Fruit fly (Drosophila melanogaster) whole organism, embryonic: ENCODE results near the gene CG5850.
A peak's percentile ranks its signal among the peaks of the same experiment; 100 is the strongest.

ENCODE experiments used
- Ada2b ChIP-seq: fragments of 200-800 bp; sonication (Bioruptor generic); IDR thresholded peaks from 2 replicates; pipeline ENCODE4 v1.3.6; 2022; ENCODE audit warnings: missing biosample characterization, missing genetic modification characterization
- BEAF-32 ChIP-seq: fragments of 200-800 bp; sonication (Bioruptor generic); optimal IDR thresholded peaks from 3 replicates; lab custom pipeline; 2017; ENCODE audit warnings: missing biosample characterization, missing genetic modification characterization, mild to moderate bottlenecking, moderate library complexity, missing genetic modification reagents
- CG10147 ChIP-seq: fragments of 200-800 bp; sonication (Bioruptor generic); optimal IDR thresholded peaks from 2 replicates; lab custom pipeline; 2019; ENCODE audit warnings: missing biosample characterization, mild to moderate bottlenecking, missing genetic modification characterization, moderate library complexity
- CG10462 ChIP-seq: fragments of 200-800 bp; sonication (Bioruptor generic); optimal IDR thresholded peaks from 2 replicates; lab custom pipeline; 2016; ENCODE audit warnings: missing biosample characterization, missing genetic modification characterization
- CG10543 ChIP-seq: fragments of 200-800 bp; sonication (Bioruptor generic); optimal IDR thresholded peaks from 3 replicates; lab custom pipeline; 2017; ENCODE audit warnings: missing biosample characterization, mild to moderate bottlenecking, missing genetic modification characterization, moderate library complexity
- CG12236 ChIP-seq: fragments of 200-800 bp; sonication (Bioruptor generic); optimal IDR thresholded peaks from 2 replicates; lab custom pipeline; 2016; ENCODE audit warnings: missing biosample characterization, missing genetic modification characterization
- CG12299 ChIP-seq: fragments of 200-800 bp; sonication (Bioruptor generic); optimal IDR thresholded peaks from 2 replicates; lab custom pipeline; 2018; ENCODE audit warnings: missing biosample characterization, mild to moderate bottlenecking, missing genetic modification characterization
- CG13296 ChIP-seq: fragments of 200-800 bp; sonication (Bioruptor generic); optimal IDR thresholded peaks from 3 replicates; lab custom pipeline; 2018; ENCODE audit warnings: missing biosample characterization, mild to moderate bottlenecking, missing genetic modification characterization
- CG1647 ChIP-seq: fragments of 200-800 bp; sonication (Bioruptor generic); optimal IDR thresholded peaks from 3 replicates; lab custom pipeline; 2016; ENCODE audit warnings: missing biosample characterization, missing genetic modification characterization
- CG17568 ChIP-seq: fragments of 200-800 bp; sonication (Bioruptor generic); optimal IDR thresholded peaks from 2 replicates; lab custom pipeline; 2018; ENCODE audit warnings: missing biosample characterization, mild to moderate bottlenecking, missing genetic modification characterization, moderate library complexity
- CG1792 ChIP-seq: fragments of 200-800 bp; sonication (Bioruptor generic); optimal IDR thresholded peaks from 2 replicates; lab custom pipeline; 2016; ENCODE audit warnings: missing biosample characterization, missing genetic modification characterization
- CG1832 ChIP-seq: fragments of 200-800 bp; sonication (Bioruptor generic); optimal IDR thresholded peaks from 2 replicates; lab custom pipeline; 2017; ENCODE audit warnings: missing biosample characterization, mild to moderate bottlenecking, missing genetic modification characterization, inconsistent platforms
- CG2199 ChIP-seq: fragments of 200-800 bp; sonication (Bioruptor generic); IDR thresholded peaks from 3 replicates; pipeline ENCODE4 v1.3.6; 2022; ENCODE audit warnings: missing biosample characterization, missing genetic modification characterization
- CG31441 ChIP-seq: fragments of 200-800 bp; sonication (Bioruptor generic); IDR thresholded peaks from 2 replicates; pipeline ENCODE4 v1.3.6; 2022; ENCODE audit warnings: missing biosample characterization, missing genetic modification characterization
- CG34224 ChIP-seq: fragments of 200-800 bp; sonication (Bioruptor generic); IDR thresholded peaks from 3 replicates; pipeline ENCODE4 v1.3.6; 2022; ENCODE audit warnings: missing biosample characterization, missing genetic modification characterization; ENCODE audit not compliant: partially characterized antibody
- CG3838 ChIP-seq: fragments of 200-800 bp; sonication (Bioruptor generic); optimal IDR thresholded peaks from 3 replicates; lab custom pipeline; 2016; ENCODE audit warnings: missing biosample characterization, missing genetic modification characterization
- CG5953 ChIP-seq: fragments of 200-800 bp; sonication (Bioruptor generic); IDR thresholded peaks from 2 replicates; pipeline ENCODE4 v1.3.6; 2022; ENCODE audit warnings: missing biosample characterization, missing genetic modification characterization
- CG6272 ChIP-seq: fragments of 200-800 bp; sonication (Bioruptor generic); IDR thresholded peaks from 2 replicates; pipeline ENCODE4 v1.3.6; 2022; ENCODE audit warnings: missing biosample characterization, missing genetic modification characterization
- CG8765 ChIP-seq: fragments of 200-800 bp; sonication (Bioruptor generic); IDR thresholded peaks from 2 replicates; pipeline ENCODE4 v1.3.6; 2022; ENCODE audit warnings: missing biosample characterization, missing genetic modification characterization
- CG9215 ChIP-seq: fragments of 200-800 bp; sonication (Bioruptor generic); IDR thresholded peaks from 2 replicates; pipeline ENCODE4 v1.3.6; 2022; ENCODE audit warnings: missing biosample characterization, missing genetic modification characterization
- CG9609 ChIP-seq: fragments of 200-800 bp; sonication (Bioruptor generic); optimal IDR thresholded peaks from 3 replicates; lab custom pipeline; 2016; ENCODE audit warnings: missing biosample characterization, missing genetic modification characterization
- CG9727 ChIP-seq: fragments of 200-800 bp; sonication (Bioruptor generic); optimal IDR thresholded peaks from 3 replicates; lab custom pipeline; 2017; ENCODE audit warnings: missing biosample characterization, mild to moderate bottlenecking, missing genetic modification characterization
- Chrac-16 ChIP-seq: fragments of 200-800 bp; sonication (Bioruptor generic); optimal IDR thresholded peaks from 3 replicates; lab custom pipeline; 2016; ENCODE audit warnings: missing biosample characterization, missing genetic modification characterization
- Dad ChIP-seq: fragments of 200-800 bp; sonication (Bioruptor generic); optimal IDR thresholded peaks from 3 replicates; lab custom pipeline; 2016; ENCODE audit warnings: missing biosample characterization, missing genetic modification characterization
- Dip3 ChIP-seq: fragments of 200-800 bp; sonication (Bioruptor generic); optimal IDR thresholded peaks from 3 replicates; lab custom pipeline; 2016; ENCODE audit warnings: missing biosample characterization, missing genetic modification characterization
- Dll ChIP-seq: fragments of 200-800 bp; sonication (Bioruptor generic); IDR thresholded peaks from 4 replicates; pipeline ENCODE4 v1.3.6; 2022; ENCODE audit warnings: missing biosample characterization, missing genetic modification characterization; ENCODE audit not compliant: partially characterized antibody
- HLH54F ChIP-seq: fragments of 200-800 bp; sonication (Bioruptor generic); optimal IDR thresholded peaks from 3 replicates; lab custom pipeline; 2016; ENCODE audit warnings: missing biosample characterization, missing genetic modification characterization
- Lhr ChIP-seq: fragments of 200-800 bp; sonication (Bioruptor generic); optimal IDR thresholded peaks from 3 replicates; lab custom pipeline; 2017; ENCODE audit warnings: mild to moderate bottlenecking, missing biosample characterization, missing genetic modification reagents, missing genetic modification characterization
- Lim3 ChIP-seq: fragments of 200-800 bp; sonication (Bioruptor generic); IDR thresholded peaks from 2 replicates; pipeline ENCODE4 v1.3.6; 2022; ENCODE audit warnings: missing biosample characterization, missing genetic modification characterization
- Sry-δ ChIP-seq: fragments of 200-800 bp; sonication (Bioruptor generic); optimal IDR thresholded peaks from 2 replicates; lab custom pipeline; 2016; ENCODE audit warnings: missing biosample characterization, missing genetic modification characterization
- Tbp ChIP-seq: fragments of >200 bp; optimal IDR thresholded peaks from 2 replicates; lab custom pipeline; 2018; ENCODE audit warnings: missing biosample characterization, missing genetic modification characterization
- ac ChIP-seq: fragments of 200-800 bp; sonication (Bioruptor generic); optimal IDR thresholded peaks from 3 replicates; lab custom pipeline; 2017; ENCODE audit warnings: missing biosample characterization, mild to moderate bottlenecking, missing genetic modification characterization
- chinmo ChIP-seq: fragments of 200-800 bp; sonication (Bioruptor generic); IDR thresholded peaks from 4 replicates; pipeline ENCODE4 v1.3.6; 2022; ENCODE audit warnings: missing biosample characterization, missing genetic modification characterization; ENCODE audit not compliant: partially characterized antibody
- crol ChIP-seq: fragments of 200-800 bp; sonication (Bioruptor generic); IDR thresholded peaks from 2 replicates; pipeline ENCODE4 v1.3.6; 2022; ENCODE audit warnings: missing biosample characterization, missing genetic modification characterization
- crp ChIP-seq, 2 experiments: fragments of 200-800 bp; sonication (Bioruptor generic); optimal IDR thresholded peaks; 2 replicates in 1 of 2; 3 replicates in 1 of 2; lab custom pipeline; 2017; ENCODE audit warnings: missing biosample characterization in 2 of 2, missing genetic modification characterization in 2 of 2, mild to moderate bottlenecking in 1 of 2, moderate library complexity in 1 of 2
- ewg ChIP-seq: fragments of 200-800 bp; sonication (Bioruptor generic); optimal IDR thresholded peaks from 3 replicates; lab custom pipeline; 2017; ENCODE audit warnings: mild to moderate bottlenecking, missing biosample characterization, missing genetic modification reagents, missing genetic modification characterization
- fru ChIP-seq: fragments of >200 bp; optimal IDR thresholded peaks from 2 replicates; lab custom pipeline; 2017
- gce ChIP-seq: fragments of 200-800 bp; sonication (Bioruptor generic); IDR thresholded peaks from 3 replicates; pipeline ENCODE4 v1.3.6; 2022; ENCODE audit warnings: missing biosample characterization, missing genetic modification characterization
- grau ChIP-seq: fragments of 200-800 bp; optimal IDR thresholded peaks from 3 replicates; lab custom pipeline; 2019; ENCODE audit warnings: missing biosample characterization, mild to moderate bottlenecking, missing genetic modification characterization, moderate library complexity
- jigr1 ChIP-seq: fragments of 200-800 bp; sonication (Bioruptor generic); IDR thresholded peaks from 3 replicates; pipeline ENCODE4 v1.3.6; 2022; ENCODE audit warnings: missing biosample characterization, missing genetic modification characterization
- lmd ChIP-seq: fragments of 200-800 bp; sonication (Bioruptor generic); IDR thresholded peaks from 2 replicates; pipeline ENCODE4 v1.3.6; 2022; ENCODE audit warnings: missing biosample characterization, missing genetic modification characterization
- lov ChIP-seq, 2 experiments: fragments of 200-800 bp in 1 of 2; fragments of >200 bp in 1 of 2; sonication (Bioruptor generic) in 1 of 2; IDR thresholded peaks in 1 of 2; optimal IDR thresholded peaks in 1 of 2; 2 replicates in 1 of 2; 3 replicates in 1 of 2; pipeline versions ENCODE4 v1.3.6 to Lab custom; 2017 to 2022; ENCODE audit warnings: missing biosample characterization in 1 of 2, missing genetic modification characterization in 1 of 2
- mam ChIP-seq: fragments of 200-800 bp; sonication (Bioruptor generic); optimal IDR thresholded peaks from 3 replicates; lab custom pipeline; 2016; ENCODE audit warnings: missing biosample characterization, missing genetic modification characterization
- pita ChIP-seq: fragments of 200-800 bp; sonication (Bioruptor generic); optimal IDR thresholded peaks from 2 replicates; lab custom pipeline; 2017; ENCODE audit warnings: missing biosample characterization, mild to moderate bottlenecking, missing genetic modification characterization
- rib ChIP-seq: fragments of 200-800 bp; sonication (Bioruptor generic); IDR thresholded peaks from 2 replicates; pipeline ENCODE4 v1.3.6; 2022; ENCODE audit warnings: missing biosample characterization, missing genetic modification characterization
- ro ChIP-seq: fragments of 200-800 bp; sonication (Bioruptor generic); IDR thresholded peaks from 2 replicates; pipeline ENCODE4 v1.3.6; 2022; ENCODE audit warnings: missing biosample characterization, missing genetic modification characterization
- shn ChIP-seq: fragments of 200-800 bp; sonication (Bioruptor generic); optimal IDR thresholded peaks from 3 replicates; lab custom pipeline; 2016; ENCODE audit warnings: missing biosample characterization, missing genetic modification characterization
- sqz ChIP-seq: fragments of 200-800 bp; sonication (Bioruptor generic); optimal IDR thresholded peaks from 3 replicates; lab custom pipeline; 2018; ENCODE audit warnings: missing biosample characterization, mild to moderate bottlenecking, missing genetic modification characterization

Gene CG5850

DNA sequence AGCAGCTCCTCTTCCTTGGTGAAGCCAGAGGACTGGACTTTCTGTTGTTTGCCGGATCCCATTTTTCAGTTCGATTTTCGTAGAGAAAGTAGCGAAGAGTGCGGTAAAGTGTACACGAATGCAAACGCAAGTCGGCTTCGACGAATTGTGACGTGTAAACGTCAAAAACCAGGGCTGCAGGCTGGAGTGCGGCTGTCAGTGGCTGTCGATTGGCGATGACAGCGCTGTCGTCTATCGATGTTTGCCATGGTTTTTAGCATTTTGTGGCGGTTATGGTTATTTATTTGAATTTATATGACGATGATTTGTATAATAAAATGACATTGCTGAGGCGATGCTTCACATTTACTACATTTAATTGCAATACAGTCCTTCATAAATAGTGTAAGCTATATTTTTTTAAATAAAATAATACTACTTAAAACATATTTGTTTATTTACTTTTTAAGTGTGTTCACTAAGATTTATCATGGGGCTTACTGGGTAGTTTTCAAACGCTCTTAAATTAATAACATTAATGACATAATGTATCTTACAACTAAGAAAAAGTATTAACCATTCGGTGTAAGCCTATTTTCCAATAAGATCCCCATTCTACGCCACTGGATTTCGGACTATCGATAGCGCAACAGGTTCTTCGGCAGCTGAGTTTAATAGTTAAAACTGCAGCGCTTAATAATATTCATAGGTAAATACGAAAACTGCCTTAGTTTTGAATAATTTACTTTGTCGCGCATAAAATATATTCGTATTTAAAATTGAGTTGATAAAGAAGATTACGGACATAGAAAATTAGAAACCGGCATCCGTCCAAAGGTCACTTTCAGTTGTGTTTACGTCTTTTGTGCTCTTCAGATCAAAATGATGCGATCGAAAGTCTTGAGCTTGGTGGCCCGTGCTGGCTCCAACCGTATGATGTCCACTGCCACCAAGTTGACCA, 45.5 kb downstream of the CG5850 start, which contains the start of the genes CG5885 and CG4598:
Gene CG5885 (minus strand): TSS at position 311 of the 940 bp plus-strand sequence.
Gene CG4598 (plus strand): TSS at position 599 of the 940 bp plus-strand sequence.
- TF ChIP-seq CG2199 (no peak), CG9727 (peak; percentile 57), lov (optimal IDR thresholded peaks at IDR 0.05; lab: Kevin White, UChicago) (no peak), lov (GFP tag; IDR thresholded peaks at IDR 0.05; lab: Robert Waterston, UW) (no peak), CG10147 (peak; percentile 25), Chrac-16 (GFP tag; lab: Kevin White, UChicago) (peak; percentile 70), Tbp (GFP tag; lab: Kevin White, UChicago) (no peak), rib (GFP tag; lab: Robert Waterston, UW) (0 out of 2 replicates have a peak, but pooled peaks have one; percentile 34), crol (GFP tag; lab: Robert Waterston, UW) (no peak), lmd (peak; percentile 60; the same call in 1 of the 2 replicates), Sry-δ (GFP tag; lab: Kevin White, UChicago) (peak; percentile 82), ewg (GFP tag; lab: Kevin White, UChicago) (peak; percentile 6), CG9215 (GFP tag; lab: Robert Waterston, UW) (0 out of 2 replicates have a peak, but pooled peaks have one; percentile 13), chinmo (peak; percentile 83; the same call in 2 of the 4 replicates), Dad (GFP tag; lab: Kevin White, UChicago) (no peak), ac (GFP tag; lab: Kevin White, UChicago) (no peak), Lim3 (GFP tag; lab: Robert Waterston, UW) (no peak), CG3838 (peak; percentile 57), pita (GFP tag; lab: Kevin White, UChicago) (no peak), Lhr (GFP tag; lab: Kevin White, UChicago) (peak; percentile 44), sqz (GFP tag; lab: Kevin White, UChicago) (no peak), CG1832 (no peak), CG10462 (GFP tag; lab: Kevin White, UChicago) (peak; percentile 57), CG8765 (GFP tag; lab: Robert Waterston, UW) (no peak; the same call in 1 of the 2 replicates), jigr1 (GFP tag; lab: Robert Waterston, UW) (no peak), CG1792 (GFP tag; lab: Kevin White, UChicago) (no peak), CG9609 (GFP tag; lab: Kevin White, UChicago) (no peak), CG1647 (GFP tag; lab: Kevin White, UChicago) (no peak), Dll (peak; percentile 77), CG13296 (GFP tag; lab: Kevin White, UChicago) (peak; percentile 55), mam (GFP tag; lab: Kevin White, UChicago) (peak; percentile 71), ro (no peak), CG34224 (GFP tag; lab: Robert Waterston, UW) (peak; percentile 72; the same call in 2 of the 3 replicates), grau (tag; lab: Kevin White, UChicago) (peak; percentile 75), shn (GFP tag; lab: Kevin White, UChicago) (peak; percentile 9), CG5953 (GFP tag; lab: Robert Waterston, UW) (no peak), Ada2b (GFP tag; lab: Robert Waterston, UW) (peak; percentile 85), CG17568 (GFP tag; lab: Kevin White, UChicago) (no peak), CG10543 (GFP tag; lab: Kevin White, UChicago) (peak; percentile 73), crp (GFP tag; optimal IDR thresholded peaks at IDR 0.05; lab: Kevin White, UChicago) (peak in 1 of 2 experiments; percentile 55), BEAF-32 (GFP tag; lab: Kevin White, UChicago) (peak; percentile 82), Dip3 (GFP tag; lab: Kevin White, UChicago) (peak; percentile 21), CG6272 (GFP tag; lab: Robert Waterston, UW) (no peak; the same call in 1 of the 2 replicates), HLH54F (GFP tag; lab: Kevin White, UChicago) (peak; percentile 41), CG12299 (peak; percentile 2), CG12236 (GFP tag; lab: Kevin White, UChicago) (no peak), gce (GFP tag; lab: Robert Waterston, UW) (no peak), CG31441 (peak; percentile 64), fru (lab: Kevin White, UChicago) (no peak)
